Worm (Caenorhabditis elegans) whole organism, mixed stage, embryonic: ENCODE results near the gene hrg-6.

ENCODE experiments used
- M03D4.4 ChIP-seq: sonication (generic microtip); optimal IDR thresholded peaks from 2 replicates; lab custom pipeline; 2017; ENCODE audit warnings: mild to moderate bottlenecking, missing genetic modification characterization, missing compliant biosample characterization
- bed-3 ChIP-seq: fragments of 200-800 bp; sonication (Bioruptor generic); optimal IDR thresholded peaks from 3 replicates; lab custom pipeline; 2018; ENCODE audit warnings: mild to moderate bottlenecking, missing genetic modification characterization, moderate library complexity, missing compliant biosample characterization
- blmp-1 ChIP-seq: fragments of 150-350 bp; optimal IDR thresholded peaks from 2 replicates; lab custom pipeline; 2014; ENCODE audit warnings: missing biosample characterization, missing genetic modification characterization
- ceh-39 ChIP-seq: fragments of 150-350 bp; optimal IDR thresholded peaks from 2 replicates; lab custom pipeline; 2014; ENCODE audit warnings: missing biosample characterization, missing genetic modification characterization
- ceh-43 ChIP-seq: fragments of 200-800 bp; sonication (Bioruptor generic); optimal IDR thresholded peaks from 2 replicates; lab custom pipeline; 2018; ENCODE audit warnings: mild to moderate bottlenecking, missing genetic modification characterization, moderate library complexity, missing compliant biosample characterization
- ces-1 ChIP-seq: fragments of 150-350 bp; optimal IDR thresholded peaks from 2 replicates; lab custom pipeline; 2014; ENCODE audit warnings: missing biosample characterization, missing genetic modification reagents, missing genetic modification characterization
- cnd-1 ChIP-seq: fragments of 200-800 bp; sonication (Bioruptor generic); optimal IDR thresholded peaks from 2 replicates; lab custom pipeline; 2018; ENCODE audit warnings: mild to moderate bottlenecking, missing genetic modification characterization, missing compliant biosample characterization
- drap-1 ChIP-seq: fragments of 200-800 bp; sonication (Bioruptor generic); optimal IDR thresholded peaks from 3 replicates; lab custom pipeline; 2018; ENCODE audit warnings: mild to moderate bottlenecking, missing genetic modification characterization, missing compliant biosample characterization
- elt-1 ChIP-seq: sonication (generic microtip); optimal IDR thresholded peaks from 2 replicates; lab custom pipeline; 2017; ENCODE audit warnings: missing genetic modification characterization, mild to moderate bottlenecking, missing compliant biosample characterization, antibody characterized with exemption, moderate library complexity, borderline replicate concordance; ENCODE audit not compliant: insufficient read depth
- elt-3 ChIP-seq: fragments of 150-350 bp; optimal IDR thresholded peaks from 2 replicates; lab custom pipeline; 2014; ENCODE audit warnings: missing biosample characterization, missing genetic modification characterization
- flh-1 ChIP-seq: fragments of 200-800 bp; sonication (Bioruptor generic); optimal IDR thresholded peaks from 2 replicates; lab custom pipeline; 2018; ENCODE audit warnings: mild to moderate bottlenecking, missing genetic modification characterization, moderate library complexity, missing compliant biosample characterization
- hlh-1 ChIP-seq: fragments of 150-350 bp; optimal IDR thresholded peaks from 2 replicates; lab custom pipeline; 2014; ENCODE audit warnings: missing biosample characterization, missing genetic modification reagents, missing genetic modification characterization
- lin-13 ChIP-seq: fragments of 150-350 bp; optimal IDR thresholded peaks from 2 replicates; lab custom pipeline; 2014; ENCODE audit warnings: missing biosample characterization, missing genetic modification characterization
- lin-32 ChIP-seq: fragments of 200-800 bp; sonication (Bioruptor generic); optimal IDR thresholded peaks from 2 replicates; lab custom pipeline; 2018; ENCODE audit warnings: mild to moderate bottlenecking, missing genetic modification characterization, missing compliant biosample characterization
- lsy-2 ChIP-seq: fragments of 150-350 bp; optimal IDR thresholded peaks from 2 replicates; lab custom pipeline; 2014; ENCODE audit warnings: missing biosample characterization, missing genetic modification characterization
- mab-5 ChIP-seq: fragments of 150-350 bp; optimal IDR thresholded peaks from 2 replicates; lab custom pipeline; 2014; ENCODE audit warnings: missing biosample characterization, missing genetic modification characterization
- mep-1 ChIP-seq: fragments of 150-350 bp; optimal IDR thresholded peaks from 2 replicates; lab custom pipeline; 2017; ENCODE audit warnings: missing biosample characterization, missing genetic modification reagents, missing genetic modification characterization, inconsistent platforms
- nhr-12 ChIP-seq: fragments of 150-350 bp; optimal IDR thresholded peaks from 2 replicates; lab custom pipeline; 2014; ENCODE audit warnings: missing biosample characterization, missing genetic modification characterization
- nhr-2 ChIP-seq: fragments of 150-350 bp; optimal IDR thresholded peaks from 2 replicates; lab custom pipeline; 2014; ENCODE audit warnings: missing biosample characterization, missing genetic modification characterization
- nhr-237 ChIP-seq: fragments of 150-350 bp; optimal IDR thresholded peaks from 2 replicates; lab custom pipeline; 2014; ENCODE audit warnings: missing biosample characterization, missing genetic modification characterization
- nhr-28 ChIP-seq: fragments of 150-350 bp; optimal IDR thresholded peaks from 2 replicates; lab custom pipeline; 2014; ENCODE audit warnings: missing biosample characterization, missing genetic modification characterization
- nhr-76 ChIP-seq: sonication (generic microtip); optimal IDR thresholded peaks from 2 replicates; lab custom pipeline; 2017; ENCODE audit warnings: missing biosample characterization, missing genetic modification characterization
- pha-4 ChIP-seq: fragments of 150-350 bp; optimal IDR thresholded peaks from 2 replicates; lab custom pipeline; 2018; ENCODE audit warnings: missing biosample characterization, missing genetic modification reagents, missing genetic modification characterization
- sem-2 ChIP-seq: fragments of 200-800 bp; sonication (Bioruptor generic); optimal IDR thresholded peaks from 2 replicates; lab custom pipeline; 2018; ENCODE audit warnings: mild to moderate bottlenecking, missing genetic modification characterization, missing compliant biosample characterization
- snpc-4 ChIP-seq: fragments of 150-350 bp; optimal IDR thresholded peaks from 2 replicates; lab custom pipeline; 2014; ENCODE audit warnings: missing biosample characterization, missing genetic modification characterization
- sptf-1 ChIP-seq: sonication (generic microtip); optimal IDR thresholded peaks from 2 replicates; lab custom pipeline; 2017; ENCODE audit warnings: mild to moderate bottlenecking, missing genetic modification characterization, moderate library complexity, missing compliant biosample characterization
- tbx-8 ChIP-seq: fragments of 200-800 bp; sonication (Bioruptor generic); optimal IDR thresholded peaks from 2 replicates; lab custom pipeline; 2018; ENCODE audit warnings: mild to moderate bottlenecking, missing genetic modification characterization, moderate library complexity, missing compliant biosample characterization
- unc-120 ChIP-seq: sonication (generic microtip); optimal IDR thresholded peaks from 2 replicates; lab custom pipeline; 2017; ENCODE audit warnings: missing genetic modification characterization, missing compliant biosample characterization; ENCODE audit not compliant: poor library complexity, severe bottlenecking
- unc-39 ChIP-seq: fragments of 150-350 bp; optimal IDR thresholded peaks from 2 replicates; lab custom pipeline; 2014; ENCODE audit warnings: missing biosample characterization, missing genetic modification characterization
- unc-62 ChIP-seq: fragments of 150-350 bp; optimal IDR thresholded peaks from 2 replicates; lab custom pipeline; 2014; ENCODE audit warnings: missing biosample characterization, missing genetic modification reagents, missing genetic modification characterization
- zip-8 ChIP-seq: fragments of 150-350 bp; optimal IDR thresholded peaks from 2 replicates; lab custom pipeline; 2014; ENCODE audit warnings: missing biosample characterization, missing genetic modification characterization

Gene hrg-6

DNA sequence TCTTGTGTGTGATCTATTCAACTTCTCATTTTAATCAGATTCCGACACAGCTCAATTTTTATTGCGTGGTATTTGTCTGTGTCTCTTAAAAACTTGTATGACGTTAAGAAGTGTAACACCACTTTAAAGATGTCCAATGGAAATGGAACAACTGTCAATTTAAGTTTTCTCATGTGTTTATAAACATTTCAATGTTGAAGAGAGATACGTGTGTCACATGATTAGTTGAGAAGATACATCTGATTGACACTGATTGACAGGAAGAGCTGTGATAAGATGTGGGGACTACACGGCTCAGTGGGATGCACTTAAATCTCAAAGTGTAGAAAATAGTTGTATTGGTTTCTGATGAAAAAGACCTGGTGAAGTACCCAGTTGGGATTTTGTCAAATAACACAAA lies 35.9 kb downstream of the hrg-6 start:
- TF ChIP-seq unc-62 (GFP tag; lab: Kevin White, UChicago) (peak; percentile 100), sptf-1 (tag; lab: Kevin White, UChicago) (no peak), unc-39 (tag; lab: Kevin White, UChicago) (no peak), lin-13 (tag; lab: Kevin White, UChicago) (no peak), lsy-2 (tag; lab: Kevin White, UChicago) (no peak), nhr-2 (tag; lab: Kevin White, UChicago) (no peak), bed-3 (GFP tag; lab: Kevin White, UChicago) (no peak), nhr-28 (no peak), elt-1 (no peak), zip-8 (tag; lab: Kevin White, UChicago) (no peak), nhr-237 (tag; lab: Kevin White, UChicago) (no peak), lin-32 (GFP tag; lab: Kevin White, UChicago) (no peak), hlh-1 (tag; lab: Kevin White, UChicago) (peak; percentile 68), nhr-12 (tag; lab: Kevin White, UChicago) (no peak), elt-3 (tag; lab: Kevin White, UChicago) (no peak), tbx-8 (GFP tag; lab: Kevin White, UChicago) (no peak), drap-1 (no peak), blmp-1 (no peak), M03D4.4 (tag; lab: Kevin White, UChicago) (no peak), snpc-4 (tag; lab: Kevin White, UChicago) (no peak), ces-1 (GFP tag; lab: Kevin White, UChicago) (no peak), unc-120 (tag; lab: Kevin White, UChicago) (peak; percentile 57), mep-1 (tag; lab: Kevin White, UChicago) (no peak), pha-4 (no peak), nhr-76 (no peak), flh-1 (GFP tag; lab: Kevin White, UChicago) (no peak), sem-2 (GFP tag; lab: Kevin White, UChicago) (no peak), mab-5 (peak; percentile 62), ceh-39 (no peak)

DNA sequence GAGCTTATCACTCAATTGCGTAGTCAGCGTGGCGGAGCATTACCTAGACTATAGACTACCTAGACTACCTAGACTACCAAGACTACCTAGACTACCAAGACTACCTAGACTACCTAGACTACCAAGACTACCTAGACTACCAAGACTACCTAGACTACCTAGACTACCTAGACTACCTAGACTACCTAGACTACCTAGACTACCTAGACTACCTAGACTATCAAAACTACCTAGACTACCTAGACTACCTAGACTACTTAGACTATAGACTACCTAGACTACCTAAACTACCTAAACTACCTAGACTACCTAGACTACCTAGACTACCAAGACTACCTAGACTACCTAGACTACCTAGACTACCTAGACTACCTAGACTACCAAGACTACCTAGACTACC lies 38.5 kb downstream of the hrg-6 start:
- peak; percentile 80 for TF ChIP-seq sptf-1 (tag; lab: Kevin White, UChicago)
- TF ChIP-seq tbx-8 (GFP tag; lab: Kevin White, UChicago), result peak; percentile 16

DNA sequence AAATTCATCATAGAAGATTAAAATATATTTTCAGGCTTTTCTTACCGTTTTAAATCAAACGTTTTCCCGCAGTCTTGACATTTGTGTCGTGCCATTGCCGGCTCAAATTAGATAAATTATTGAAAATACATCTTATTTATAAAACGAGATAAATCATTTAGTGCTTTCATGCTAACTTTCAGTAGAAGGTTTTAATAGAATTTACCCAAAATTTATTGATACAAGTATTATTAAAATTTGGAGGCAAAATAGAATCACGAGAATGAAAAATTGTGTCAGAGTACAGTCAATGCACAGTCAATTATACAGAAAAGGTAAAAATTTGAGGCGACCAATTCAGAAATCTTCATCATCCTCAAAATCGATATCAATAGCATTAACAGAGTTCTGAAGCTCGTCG lies 46.1 kb downstream of the hrg-6 start, which contains the start of gene Y5F2A.4:
TSS of gene Y5F2A.4 (minus strand) at position 101 of the 400 bp plus-strand sequence.
- TF ChIP-seq cnd-1 (tag; lab: Kevin White, UChicago) (no peak), drap-1 (no peak), ceh-39 (no peak), unc-120 (tag; lab: Kevin White, UChicago) (no peak), nhr-76 (no peak)
- TF ChIP-seq, all 35 proteins: peak for 0

DNA sequence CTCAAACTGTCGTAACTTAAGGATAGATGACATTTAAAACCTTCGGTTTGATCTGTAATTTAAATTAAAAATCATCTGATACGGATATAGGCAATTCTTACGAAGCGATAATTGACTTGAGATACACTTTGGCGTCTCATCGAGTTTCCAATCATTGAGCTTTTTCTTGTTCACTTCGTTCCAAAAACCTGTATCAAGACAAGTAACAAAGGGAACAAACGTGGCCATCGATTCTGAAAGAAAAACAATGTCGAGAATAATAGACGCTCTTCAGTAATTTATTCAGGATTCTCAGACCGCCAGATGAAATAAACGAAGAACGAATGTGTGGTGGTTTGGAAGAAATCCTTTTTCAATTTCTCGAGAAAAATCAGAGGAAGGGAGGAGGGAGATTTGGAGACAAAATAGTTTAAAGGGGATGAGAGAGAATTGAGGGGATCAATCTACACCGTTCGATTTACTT lies 48.5 kb downstream of the hrg-6 start, which contains the start of gene atg-7:
TSS of gene atg-7 (minus strand) at position 233 of the 463 bp plus-strand sequence.
- TF ChIP-seq ces-1 (GFP tag; lab: Kevin White, UChicago) (peak; percentile 14), ceh-43 (no peak), nhr-2 (tag; lab: Kevin White, UChicago) (no peak), lsy-2 (tag; lab: Kevin White, UChicago) (no peak)
- TF ChIP-seq, all 35 proteins: peak for 1

DNA sequence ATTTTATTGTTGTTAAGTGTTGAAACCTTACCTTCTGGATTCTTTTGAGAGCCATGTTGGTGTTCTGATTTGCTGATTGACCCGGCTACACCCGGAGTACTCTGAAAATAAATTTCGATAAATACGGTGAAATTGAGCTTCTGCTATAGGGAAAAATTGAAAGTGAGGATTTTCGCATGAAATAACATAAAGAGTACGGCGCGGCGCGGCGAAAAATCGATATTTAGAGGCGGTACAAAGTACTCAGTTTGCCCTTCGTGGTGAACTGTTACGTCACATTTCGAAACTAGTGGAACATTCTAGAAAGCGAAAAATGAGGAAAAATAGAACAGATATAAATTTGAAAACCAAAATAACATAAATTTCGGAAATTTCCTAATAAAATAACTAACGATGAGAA lies 49.8 kb downstream of the hrg-6 start, which contains the start of gene let-70:
TSS of gene let-70 (minus strand) at position 101 of the 400 bp plus-strand sequence.
- TF ChIP-seq zip-8 (tag; lab: Kevin White, UChicago), result peak; percentile 14
- TF ChIP-seq lin-32 (GFP tag; lab: Kevin White, UChicago), result no peak
- TF ChIP-seq elt-1, result no peak
- TF ChIP-seq lsy-2 (tag; lab: Kevin White, UChicago), result no peak
